Fruit fly (Drosophila melanogaster): Measurements from ENCODE around the gene CG33229.
A peak's percentile ranks its signal among the peaks of the same experiment; 100 is the strongest.

CG33229 gene

dm6 chr3L:233251-233650 is 9.6 kb downstream of the CG33229 start, which contains the start of gene CG34453:
TSS of gene CG34453 (minus strand) at chr3L:233351.
- no peak for TF ChIP-seq CG10669 (GFP tag; optimal IDR thresholded peaks at IDR 0.05)
- no peak for TF ChIP-seq CG6854 (GFP tag; optimal IDR thresholded peaks at IDR 0.05)
- TF ChIP-seq esn (GFP tag; optimal IDR thresholded peaks at IDR 0.05): no peak
- TF ChIP-seq fkh (GFP tag; optimal IDR thresholded peaks at IDR 0.05): no peak
- no peak for TF ChIP-seq Lpt (GFP tag; optimal IDR thresholded peaks at IDR 0.05)
- TF ChIP-seq eg (GFP tag; IDR thresholded peaks at IDR 0.05): no peak
- TF ChIP-seq CG1621 (tag; optimal IDR thresholded peaks at IDR 0.05): no peak
- TF ChIP-seq CG10631 (GFP tag; optimal IDR thresholded peaks at IDR 0.05): no peak
- no peak for TF ChIP-seq spab (GFP tag; optimal IDR thresholded peaks at IDR 0.05)
- no peak for TF ChIP-seq dac (GFP tag; optimal IDR thresholded peaks at IDR 0.05)
- no peak for TF ChIP-seq CG6792 (GFP tag; optimal IDR thresholded peaks at IDR 0.05)
- TF ChIP-seq CG6163 (GFP tag; IDR thresholded peaks at IDR 0.05): no peak
- TF ChIP-seq Sox102F (GFP tag; optimal IDR thresholded peaks at IDR 0.05): no peak
- no peak for TF ChIP-seq Ets21C (GFP tag; optimal IDR thresholded peaks at IDR 0.05)
- no peak for TF ChIP-seq CG11762 (GFP tag; optimal IDR thresholded peaks at IDR 0.05; ENCODE audit: insufficient read depth)
- no peak for TF ChIP-seq Smox (GFP tag; optimal IDR thresholded peaks at IDR 0.05)
- no peak for TF ChIP-seq Eip75B (GFP tag; optimal IDR thresholded peaks at IDR 0.05)

DNA sequence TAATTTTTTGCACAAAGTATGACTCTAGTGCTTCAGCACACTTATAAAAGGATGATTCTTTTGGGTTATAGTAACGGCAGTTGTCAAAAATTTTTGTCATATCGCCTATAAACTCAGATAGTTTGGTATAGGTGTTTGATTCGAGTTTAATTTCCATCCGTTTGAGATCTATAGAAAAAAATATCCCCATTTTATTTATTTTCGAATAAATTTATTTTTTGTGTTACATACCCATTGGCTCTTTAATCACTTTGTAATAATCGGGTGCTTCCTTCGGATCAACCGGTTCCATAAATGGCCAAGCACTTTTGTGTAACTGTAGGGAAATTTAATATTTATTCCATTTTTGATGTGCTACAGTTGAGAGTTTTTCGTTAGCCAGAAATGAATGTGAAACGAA is 10.7 kb downstream of the CG33229 start:
- TF ChIP-seq Gug (GFP tag; IDR thresholded peaks at IDR 0.05) (no peak), lz (GFP tag; optimal IDR thresholded peaks at IDR 0.05) (no peak), CG6163 (GFP tag; IDR thresholded peaks at IDR 0.05) (no peak), CG6854 (GFP tag; optimal IDR thresholded peaks at IDR 0.05) (no peak), Met (GFP tag; optimal IDR thresholded peaks at IDR 0.05) (no peak), CG4318 (GFP tag; optimal IDR thresholded peaks at IDR 0.05) (no peak), CG11902 (GFP tag; optimal IDR thresholded peaks at IDR 0.05) (no peak), svp (GFP tag) (no peak), fd85E (GFP tag; optimal IDR thresholded peaks at IDR 0.05) (no peak)

dm6 chr3L:246644-247199 is 23.1 kb downstream of the CG33229 start:
- TF ChIP-seq CG3919 (GFP tag; optimal IDR thresholded peaks at IDR 0.05) (no peak), esn (GFP tag; optimal IDR thresholded peaks at IDR 0.05) (peak; percentile 60), achi (GFP tag; optimal IDR thresholded peaks at IDR 0.05) (peak; percentile 97), CG6854 (GFP tag; optimal IDR thresholded peaks at IDR 0.05) (peak; percentile 25), CG8632 (GFP tag; optimal IDR thresholded peaks at IDR 0.05) (no peak), cyc (GFP tag; optimal IDR thresholded peaks at IDR 0.05) (no peak), CG1621 (tag; optimal IDR thresholded peaks at IDR 0.05) (no peak), dsx (GFP tag; optimal IDR thresholded peaks at IDR 0.05; ENCODE audit: poor library complexity, severe bottlenecking) (no peak), salr (GFP tag; optimal IDR thresholded peaks at IDR 0.05) (no peak), Sox14 (GFP tag; optimal IDR thresholded peaks at IDR 0.05) (no peak), CG10631 (GFP tag; optimal IDR thresholded peaks at IDR 0.05) (no peak), Eip75B (GFP tag; optimal IDR thresholded peaks at IDR 0.05) (no peak), fd59A (GFP tag; optimal IDR thresholded peaks at IDR 0.05) (no peak), CG6163 (GFP tag; IDR thresholded peaks at IDR 0.05) (no peak), Smox (GFP tag; optimal IDR thresholded peaks at IDR 0.05) (no peak), topi (GFP tag; optimal IDR thresholded peaks at IDR 0.05) (no peak), spab (GFP tag; optimal IDR thresholded peaks at IDR 0.05) (no peak), lz (GFP tag; optimal IDR thresholded peaks at IDR 0.05) (peak; percentile 67), Eip78C (GFP tag) (peak; percentile 91), Met (GFP tag; optimal IDR thresholded peaks at IDR 0.05) (no peak), CG32006 (GFP tag; optimal IDR thresholded peaks at IDR 0.05) (no peak), Eip93F (GFP tag; optimal IDR thresholded peaks at IDR 0.05) (no peak), CG3032 (tag; optimal IDR thresholded peaks at IDR 0.05) (peak; percentile 17), net (GFP tag; optimal IDR thresholded peaks at IDR 0.05) (no peak), vri (GFP tag; optimal IDR thresholded peaks at IDR 0.05) (no peak), CG16779 (tag; optimal IDR thresholded peaks at IDR 0.05) (no peak), Lpt (GFP tag; optimal IDR thresholded peaks at IDR 0.05) (no peak), CG6808 (GFP tag; optimal IDR thresholded peaks at IDR 0.05) (no peak), eg (GFP tag; IDR thresholded peaks at IDR 0.05) (no peak), pdm3 (GFP tag; optimal IDR thresholded peaks at IDR 0.05) (no peak), Sox15 (GFP tag; optimal IDR thresholded peaks at IDR 0.05) (no peak), acj6 (GFP tag; optimal IDR thresholded peaks at IDR 0.05) (no peak), fkh (GFP tag; optimal IDR thresholded peaks at IDR 0.05) (no peak)
